Worm (Caenorhabditis elegans): ENCODE results near the gene Y69H2.9.

Gene Y69H2.9

DNA sequence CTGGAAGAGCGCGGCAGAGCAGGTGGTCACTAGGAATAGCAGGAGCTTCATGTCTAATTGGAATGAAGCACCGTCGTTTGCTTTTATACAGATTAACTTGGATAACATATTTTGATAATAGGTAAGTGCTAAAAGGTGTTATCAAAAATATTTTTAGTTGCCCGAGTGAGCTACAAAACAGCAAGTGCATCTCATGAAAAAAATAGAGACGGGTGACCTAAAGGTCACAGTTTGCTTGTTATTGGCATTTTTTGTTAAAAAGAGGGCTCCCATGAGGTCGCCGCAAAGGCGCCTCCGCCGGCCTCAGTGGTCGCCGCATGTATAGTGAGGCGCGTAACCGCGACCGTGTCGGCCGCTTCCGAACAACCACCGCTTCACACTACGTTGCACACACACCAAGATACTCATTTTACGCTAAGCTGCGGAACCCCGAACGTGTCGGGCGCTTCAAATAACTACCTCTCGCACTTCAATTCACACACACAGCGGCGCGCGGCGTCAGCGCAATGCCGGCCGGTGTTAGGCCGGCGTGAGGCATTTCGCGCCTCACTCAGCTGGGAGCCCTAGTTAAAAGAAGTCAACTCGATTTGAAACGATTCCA, 28.1 kb downstream of the Y69H2.9 start, which contains the start of gene asp-19:
Gene asp-19, minus strand, starts transcription at position 51 of the 601 bp plus-strand sequence.
- TF ChIP-seq T22C8.4 (GFP tag; IDR thresholded peaks at IDR 0.05) = no peak
- no peak for TF ChIP-seq tab-1 (GFP tag; IDR thresholded peaks at IDR 0.05)
- no peak for TF ChIP-seq ref-1 (GFP tag; conservative IDR thresholded peaks at IDR 0.05)
- no peak for TF ChIP-seq cog-1 (tag; optimal IDR thresholded peaks at IDR 0.05)
- TF ChIP-seq ztf-29 (GFP tag; IDR thresholded peaks at IDR 0.05) = no peak
- TF ChIP-seq flt-1 (GFP tag; IDR thresholded peaks at IDR 0.05) = no peak
- no peak for TF ChIP-seq med-1 (GFP tag; optimal IDR thresholded peaks at IDR 0.05; ENCODE audit: insufficient read depth)
- TF ChIP-seq ztf-23 (GFP tag; IDR thresholded peaks at IDR 0.05) = no peak
- no peak for TF ChIP-seq klf-2 (GFP tag; conservative IDR thresholded peaks at IDR 0.05)

DNA sequence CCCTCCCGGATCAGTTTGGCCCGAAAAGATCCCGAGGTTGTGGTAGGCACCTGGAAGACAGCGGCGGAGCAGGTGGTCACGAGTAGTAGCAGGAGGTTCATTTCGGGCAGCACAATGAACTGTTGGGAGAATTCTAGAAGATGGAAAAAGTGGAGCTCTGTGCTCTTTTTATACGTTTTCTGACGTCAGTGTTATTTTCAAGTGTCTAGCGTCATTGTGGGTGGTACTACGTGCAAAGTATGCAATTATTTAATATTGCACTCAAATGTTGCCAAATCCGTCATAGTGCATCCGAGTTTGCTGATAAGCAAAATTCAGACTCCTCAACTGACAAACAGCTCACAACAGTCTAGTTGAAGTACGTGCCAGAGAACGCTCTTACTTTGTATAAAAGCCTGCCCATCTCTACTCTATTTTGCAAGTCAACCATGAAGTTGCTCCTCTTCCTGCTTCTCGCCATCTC, 30.3 kb downstream of the Y69H2.9 start, which contains the start of the genes asp-18 and scl-19:
Gene asp-18, minus strand, starts transcription at position 101 of the 463 bp plus-strand sequence.
Gene scl-19, plus strand, starts transcription at position 413 of the 463 bp plus-strand sequence.
- TF ChIP-seq cog-1 (tag; optimal IDR thresholded peaks at IDR 0.05) = no peak
- no peak for TF ChIP-seq ztf-29 (GFP tag; IDR thresholded peaks at IDR 0.05)
- no peak for TF ChIP-seq klf-2 (GFP tag; conservative IDR thresholded peaks at IDR 0.05)
- no peak for TF ChIP-seq med-1 (GFP tag; optimal IDR thresholded peaks at IDR 0.05; ENCODE audit: insufficient read depth)
- no peak for TF ChIP-seq tab-1 (GFP tag; IDR thresholded peaks at IDR 0.05)
- TF ChIP-seq ref-1 (GFP tag; conservative IDR thresholded peaks at IDR 0.05) = no peak
- TF ChIP-seq flt-1 (GFP tag; IDR thresholded peaks at IDR 0.05) = no peak
- TF ChIP-seq T22C8.4 (GFP tag; IDR thresholded peaks at IDR 0.05) = no peak
- no peak for TF ChIP-seq ztf-23 (GFP tag; IDR thresholded peaks at IDR 0.05)

DNA sequence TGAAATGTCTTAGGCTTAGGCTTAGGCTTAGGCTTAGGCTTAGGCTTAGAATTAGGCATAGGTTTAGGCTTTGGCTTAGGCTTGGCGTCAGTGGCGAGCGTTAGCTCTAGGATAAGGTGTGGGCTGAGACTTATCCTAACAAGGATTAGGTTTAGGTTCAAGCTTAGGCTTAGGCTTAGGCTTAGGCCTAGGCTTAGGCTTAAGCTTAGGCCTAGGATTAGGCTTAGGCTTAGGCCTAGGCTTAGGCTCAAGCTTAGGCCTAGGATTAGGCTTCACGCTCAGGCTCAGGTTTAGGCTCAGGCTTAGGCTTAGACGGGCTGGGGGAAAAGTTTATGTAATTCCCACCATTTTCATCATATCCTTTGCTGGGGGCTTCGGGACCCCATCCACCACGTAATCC, 32.6 kb downstream of the Y69H2.9 start:
- TF ChIP-seq T22C8.4 (GFP tag; IDR thresholded peaks at IDR 0.05) (no peak), cog-1 (tag; optimal IDR thresholded peaks at IDR 0.05) (no peak), ztf-23 (GFP tag; IDR thresholded peaks at IDR 0.05) (no peak), med-1 (GFP tag; optimal IDR thresholded peaks at IDR 0.05; ENCODE audit: insufficient read depth) (no peak)

DNA sequence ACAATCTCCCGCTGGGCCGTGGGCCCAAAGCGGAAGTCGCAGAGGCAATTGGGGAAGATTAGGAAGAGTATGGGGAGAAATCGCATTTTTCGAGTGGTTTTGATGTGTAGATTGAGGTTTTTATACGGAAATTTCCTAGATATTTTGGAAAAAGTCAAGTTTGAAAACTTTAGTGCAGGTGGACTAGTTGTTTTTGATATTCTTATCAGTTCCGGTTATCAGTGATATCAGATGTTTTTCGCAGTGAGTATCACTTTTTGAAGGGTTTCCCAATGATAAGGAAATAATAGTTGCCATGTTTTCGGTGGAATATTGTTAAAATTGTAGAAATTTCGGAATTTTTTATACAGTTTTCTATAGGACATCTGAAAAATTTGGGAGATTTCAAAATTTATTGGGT, 33.0 kb downstream of the Y69H2.9 start, which contains the start of gene scl-20:
Gene scl-20, minus strand, starts transcription at position 101 of the 400 bp plus-strand sequence.
- no peak for TF ChIP-seq ref-1 (GFP tag; conservative IDR thresholded peaks at IDR 0.05)
- TF ChIP-seq ztf-29 (GFP tag; IDR thresholded peaks at IDR 0.05) = no peak
- TF ChIP-seq klf-2 (GFP tag; conservative IDR thresholded peaks at IDR 0.05) = no peak
- no peak for TF ChIP-seq tab-1 (GFP tag; IDR thresholded peaks at IDR 0.05)
- no peak for TF ChIP-seq cog-1 (tag; optimal IDR thresholded peaks at IDR 0.05)

DNA sequence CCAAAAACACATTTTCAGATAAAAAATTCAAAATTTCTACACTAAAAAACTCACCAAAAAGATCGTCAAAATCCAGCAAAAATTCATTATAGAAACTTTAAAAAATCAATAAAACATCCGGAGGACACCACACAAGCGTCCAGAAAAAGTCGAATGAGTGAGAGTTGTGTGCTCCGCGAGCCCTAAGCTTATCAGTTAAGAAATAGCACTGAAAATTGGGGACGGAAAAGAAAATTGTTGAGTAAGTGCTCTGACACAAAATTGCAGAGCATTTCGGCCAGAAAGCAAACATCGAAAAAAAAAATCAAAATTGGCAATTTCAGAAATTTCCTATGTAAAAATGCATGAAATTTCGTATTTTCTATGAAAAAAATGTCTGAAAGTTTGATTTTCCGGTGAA, 36.3 kb downstream of the Y69H2.9 start:
- no peak for TF ChIP-seq T22C8.4 (GFP tag; IDR thresholded peaks at IDR 0.05)
- no peak for TF ChIP-seq cog-1 (tag; optimal IDR thresholded peaks at IDR 0.05)
- no peak for TF ChIP-seq ref-1 (GFP tag; conservative IDR thresholded peaks at IDR 0.05)
- no peak for TF ChIP-seq med-1 (GFP tag; optimal IDR thresholded peaks at IDR 0.05; ENCODE audit: insufficient read depth)
- no peak for TF ChIP-seq flt-1 (GFP tag; IDR thresholded peaks at IDR 0.05)
- no peak for TF ChIP-seq ztf-29 (GFP tag; IDR thresholded peaks at IDR 0.05)

DNA sequence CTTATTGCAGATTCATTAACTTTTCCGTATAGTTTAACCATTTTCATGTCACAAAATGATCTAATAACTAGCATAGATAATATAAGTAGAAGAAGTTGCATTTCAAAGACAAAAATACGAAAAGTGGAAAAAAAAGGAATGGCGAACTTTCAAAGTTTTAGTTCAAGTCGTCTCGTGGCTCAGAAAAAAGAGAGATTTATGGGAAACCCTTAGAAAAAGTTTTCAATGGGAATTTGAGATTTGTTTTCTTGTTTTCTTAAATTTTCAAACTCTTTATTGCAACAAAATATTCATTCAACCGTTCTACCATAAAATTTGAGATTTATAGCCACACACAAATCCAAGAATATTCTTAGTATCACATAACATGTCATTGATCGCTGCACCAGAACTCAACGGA, 40.8 kb downstream of the Y69H2.9 start, which contains the start of gene clec-250:
Gene clec-250, minus strand, starts transcription at position 101 of the 400 bp plus-strand sequence.
- TF ChIP-seq med-1 (GFP tag; optimal IDR thresholded peaks at IDR 0.05; ENCODE audit: insufficient read depth) (no peak), klf-2 (GFP tag; conservative IDR thresholded peaks at IDR 0.05) (no peak), tab-1 (GFP tag; IDR thresholded peaks at IDR 0.05) (no peak), ztf-23 (GFP tag; IDR thresholded peaks at IDR 0.05) (no peak), ztf-29 (GFP tag; IDR thresholded peaks at IDR 0.05) (no peak)

DNA sequence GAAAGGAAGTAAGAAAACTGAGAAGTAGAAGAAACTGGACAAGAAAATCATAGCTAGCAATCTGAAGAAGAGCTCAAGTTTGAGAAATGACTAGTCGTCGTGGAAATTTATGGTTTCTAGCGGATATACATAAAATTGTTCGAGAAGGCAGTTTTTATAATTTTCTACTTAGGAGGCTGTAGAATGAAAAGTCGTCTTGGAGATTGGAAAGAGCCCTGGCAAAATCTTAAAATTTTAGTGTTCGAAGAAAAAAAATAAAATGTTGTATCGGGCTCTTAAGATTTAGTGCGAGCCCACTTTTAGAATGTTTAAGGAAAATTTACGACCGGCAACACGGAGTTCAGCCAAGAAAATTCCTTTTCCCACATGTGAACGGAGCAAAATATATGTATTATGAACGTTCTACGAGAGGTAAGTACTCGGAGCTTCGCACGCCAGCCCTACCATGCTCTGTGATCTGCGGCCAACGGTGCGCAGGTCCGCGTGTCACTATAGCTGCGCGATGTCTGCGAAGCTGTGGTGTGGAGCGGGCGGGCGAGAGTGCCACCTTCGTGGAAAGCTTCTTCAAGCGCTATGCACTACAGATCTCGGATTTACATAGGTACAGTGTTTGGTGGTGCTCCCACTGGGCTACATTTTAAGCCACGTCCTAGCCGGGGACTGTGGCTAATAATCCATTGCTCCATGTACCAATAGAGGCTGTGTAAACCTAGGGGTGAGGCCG, 45.8 kb downstream of the Y69H2.9 start, which contains the start of gene clec-251:
Gene clec-251, minus strand, starts transcription at position 51 of the 724 bp plus-strand sequence.
- TF ChIP-seq ref-1 (GFP tag; conservative IDR thresholded peaks at IDR 0.05) (no peak), ztf-23 (GFP tag; IDR thresholded peaks at IDR 0.05) (no peak), T22C8.4 (GFP tag; IDR thresholded peaks at IDR 0.05) (no peak), ztf-29 (GFP tag; IDR thresholded peaks at IDR 0.05) (no peak), klf-2 (GFP tag; conservative IDR thresholded peaks at IDR 0.05) (no peak), med-1 (GFP tag; optimal IDR thresholded peaks at IDR 0.05; ENCODE audit: insufficient read depth) (no peak), flt-1 (GFP tag; IDR thresholded peaks at IDR 0.05) (no peak), tab-1 (GFP tag; IDR thresholded peaks at IDR 0.05) (no peak), cog-1 (tag; optimal IDR thresholded peaks at IDR 0.05) (no peak)

DNA sequence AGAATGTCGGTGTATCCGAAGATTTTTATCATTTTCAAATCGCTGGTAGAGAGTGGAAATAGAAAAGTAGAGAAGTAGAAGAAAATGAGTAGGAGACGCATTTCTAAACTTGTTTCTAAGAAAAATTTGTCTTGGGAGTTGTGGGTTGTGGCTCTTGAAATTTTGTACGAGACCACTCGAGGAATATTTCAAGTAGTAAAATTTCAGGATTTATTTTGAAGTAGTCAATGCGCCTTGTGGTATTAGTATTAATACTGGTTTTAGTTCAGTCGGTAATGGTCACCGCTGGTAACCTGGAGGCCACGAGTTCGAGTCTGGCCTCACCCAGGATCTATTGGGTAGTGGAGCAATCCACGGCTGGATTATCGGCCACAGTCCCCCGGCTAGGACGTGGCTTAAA, 47.4 kb downstream of the Y69H2.9 start, which contains the start of gene clec-252:
Gene clec-252, minus strand, starts transcription at position 101 of the 400 bp plus-strand sequence.
- no peak for TF ChIP-seq ref-1 (GFP tag; conservative IDR thresholded peaks at IDR 0.05)
- TF ChIP-seq ztf-23 (GFP tag; IDR thresholded peaks at IDR 0.05) = no peak
- no peak for TF ChIP-seq cog-1 (tag; optimal IDR thresholded peaks at IDR 0.05)
- TF ChIP-seq T22C8.4 (GFP tag; IDR thresholded peaks at IDR 0.05) = no peak
- TF ChIP-seq ztf-29 (GFP tag; IDR thresholded peaks at IDR 0.05) = no peak
- no peak for TF ChIP-seq klf-2 (GFP tag; conservative IDR thresholded peaks at IDR 0.05)
- no peak for TF ChIP-seq flt-1 (GFP tag; IDR thresholded peaks at IDR 0.05)
- TF ChIP-seq med-1 (GFP tag; optimal IDR thresholded peaks at IDR 0.05; ENCODE audit: insufficient read depth) = no peak
- TF ChIP-seq tab-1 (GFP tag; IDR thresholded peaks at IDR 0.05) = no peak

DNA sequence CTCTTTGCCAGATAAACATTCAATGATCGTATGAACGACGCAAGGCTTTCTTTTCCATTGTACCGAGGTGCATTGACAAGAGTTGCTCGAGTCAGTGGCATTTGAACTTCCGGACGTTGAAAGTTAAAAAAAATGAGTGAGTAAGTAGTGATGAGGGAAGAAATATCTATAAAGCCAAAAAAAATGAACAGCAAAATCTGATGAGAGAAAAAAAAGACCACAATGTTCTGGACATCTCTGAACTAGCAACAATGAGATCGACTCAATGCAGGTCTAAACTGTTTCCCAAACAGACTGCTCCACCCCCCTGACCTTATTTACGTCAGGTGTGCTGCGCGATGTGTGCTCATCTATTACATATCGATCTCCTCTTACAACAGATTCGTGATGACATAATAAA, 49.1 kb downstream of the Y69H2.9 start, which contains the start of the genes F11D11.21 and F11D11.12:
Gene F11D11.21, minus strand, starts transcription at position 101 of the 400 bp plus-strand sequence.
Gene F11D11.12, minus strand, starts transcription at position 238 of the 400 bp plus-strand sequence.
- 0 out of 2 replicates have a peak, but pooled peaks have one; percentile 6 for TF ChIP-seq ztf-23 (GFP tag; IDR thresholded peaks at IDR 0.05)
- TF ChIP-seq klf-2 (GFP tag; conservative IDR thresholded peaks at IDR 0.05) = no peak
- no peak for TF ChIP-seq ztf-29 (GFP tag; IDR thresholded peaks at IDR 0.05)
